Worm (Caenorhabditis elegans) whole organism, young adult: Measurements from ENCODE around the gene C54D10.4.

Experiments used
- F49E8.2 ChIP-seq: sonication (generic microtip); optimal IDR thresholded peaks from 3 replicates; lab custom pipeline; 2017; ENCODE audit warnings: missing genetic modification characterization, mild to moderate bottlenecking, missing compliant biosample characterization, antibody characterized with exemption, moderate library complexity; ENCODE audit not compliant: insufficient read depth
- Y53G8AR.9 ChIP-seq: fragments of 200-800 bp; sonication (Bioruptor generic); conservative IDR thresholded peaks from 2 replicates; pipeline ENCODE4 v1.3.6; 2022; ENCODE audit warnings: missing genetic modification reagents, missing genetic modification characterization, missing compliant biosample characterization
- akir-1 ChIP-seq: fragments of 200-800 bp; sonication (Bioruptor generic); optimal IDR thresholded peaks from 2 replicates; lab custom pipeline; 2018; ENCODE audit warnings: mild to moderate bottlenecking, missing genetic modification characterization, moderate library complexity, missing compliant biosample characterization
- attf-3 ChIP-seq: fragments of 200-800 bp; sonication (Bioruptor generic); conservative IDR thresholded peaks from 2 replicates; pipeline ENCODE4 v1.3.6; 2022; ENCODE audit warnings: missing genetic modification reagents, missing genetic modification characterization, missing compliant biosample characterization
- him-1 ChIP-seq: sonication (generic microtip); optimal IDR thresholded peaks from 2 replicates; lab custom pipeline; 2016; ENCODE audit warnings: missing genotype, missing genetic modification reagents, missing genetic modification characterization, missing compliant biosample characterization
- hrde-1 ChIP-seq: sonication (generic microtip); optimal IDR thresholded peaks from 2 replicates; lab custom pipeline; 2016; ENCODE audit warnings: missing genetic modification characterization, mild to moderate bottlenecking, missing compliant biosample characterization, moderate library complexity, missing genotype, missing genetic modification reagents, borderline replicate concordance
- madf-3 ChIP-seq: fragments of 200-800 bp; sonication (Bioruptor generic); IDR thresholded peaks from 2 replicates; pipeline ENCODE4 v1.3.6; 2022; ENCODE audit warnings: missing genetic modification reagents, missing genetic modification characterization, missing compliant biosample characterization
- madf-8 ChIP-seq: fragments of 200-800 bp; sonication (Bioruptor generic); conservative IDR thresholded peaks from 2 replicates; pipeline ENCODE4 v1.3.6; 2022; ENCODE audit warnings: missing genetic modification reagents, missing genetic modification characterization, missing compliant biosample characterization
- rec-8 ChIP-seq, 2 experiments: sonication (generic microtip); optimal IDR thresholded peaks; 2 replicates each; lab custom pipeline; 2016; ENCODE audit warnings: mild to moderate bottlenecking in 2 of 2, missing genetic modification characterization in 2 of 2, missing genetic modification reagents in 2 of 2, missing genotype in 2 of 2, missing biosample characterization in 1 of 2, missing compliant biosample characterization in 1 of 2, moderate library complexity in 1 of 2

- TF ChIP-seq him-1 (tag; lab: Kevin White, UChicago) (no peak), madf-3 (GFP tag; lab: Robert Waterston, UW) (no peak), Y53G8AR.9 (GFP tag; lab: Robert Waterston, UW) (no peak), rec-8 (tag; optimal IDR thresholded peaks at IDR 0.05; lab: Kevin White, UChicago) (no peak), F49E8.2 (tag; lab: Kevin White, UChicago) (no peak), akir-1 (GFP tag; lab: Kevin White, UChicago) (no peak), attf-3 (GFP tag; lab: Robert Waterston, UW) (no peak), hrde-1 (no peak), madf-8 (GFP tag; lab: Robert Waterston, UW) (no peak)
Measured at ce11 chrV:12402355-12402754, 18.4 kb downstream of the C54D10.4 start, which contains the start of gene K01D12.8.
